Fruit fly (Drosophila melanogaster) whole organism, embryonic: ENCODE results near the gene sif.

ENCODE experiments used
- CG13296 ChIP-seq: fragments of 200-800 bp; sonication (Bioruptor generic); optimal IDR thresholded peaks from 3 replicates; lab custom pipeline; 2018; ENCODE audit warnings: missing biosample characterization, mild to moderate bottlenecking, missing genetic modification characterization
- CG15073 ChIP-seq: fragments of 200-800 bp; sonication (Bioruptor generic); optimal IDR thresholded peaks from 2 replicates; lab custom pipeline; 2016; ENCODE audit warnings: missing biosample characterization, missing genetic modification characterization
- CG1603 ChIP-seq: fragments of 200-800 bp; sonication (Bioruptor generic); optimal IDR thresholded peaks from 2 replicates; lab custom pipeline; 2019; ENCODE audit warnings: missing biosample characterization, mild to moderate bottlenecking, missing genetic modification characterization, moderate library complexity
- CG9215 ChIP-seq: fragments of 200-800 bp; sonication (Bioruptor generic); IDR thresholded peaks from 2 replicates; pipeline ENCODE4 v1.3.6; 2022; ENCODE audit warnings: missing biosample characterization, missing genetic modification characterization
- CG9876 ChIP-seq: fragments of 200-800 bp; sonication (Bioruptor generic); optimal IDR thresholded peaks from 2 replicates; lab custom pipeline; 2016; ENCODE audit warnings: missing biosample characterization, missing genetic modification characterization
- CrebB ChIP-seq: fragments of 200-800 bp; sonication (Bioruptor generic); optimal IDR thresholded peaks from 3 replicates; lab custom pipeline; 2018; ENCODE audit warnings: missing biosample characterization, mild to moderate bottlenecking, missing genetic modification characterization
- tx ChIP-seq: fragments of 200-800 bp; sonication (Bioruptor generic); optimal IDR thresholded peaks from 2 replicates; lab custom pipeline; 2016; ENCODE audit warnings: missing biosample characterization, missing genetic modification characterization

- TF ChIP-seq CG9215 (GFP tag; lab: Robert Waterston, UW) (no peak), CG15073 (no peak), tx (GFP tag; lab: Kevin White, UChicago) (no peak), CG13296 (GFP tag; lab: Kevin White, UChicago) (no peak), CG1603 (tag; lab: Kevin White, UChicago) (no peak), CrebB (tag; lab: Kevin White, UChicago) (no peak), CG9876 (no peak)
Observed at dm6 chr3L:5657221-5657963, at the start of gene sif.
